Fruit fly (Drosophila melanogaster) whole organism, pupa: Measurements from ENCODE around the gene mthl14.
A peak's percentile ranks its signal among the peaks of the same experiment; 100 is the strongest.

Source experiments
- CG10348 ChIP-seq: fragments of 200-800 bp; sonication (Bioruptor generic); IDR thresholded peaks from 2 replicates; pipeline ENCODE4 v1.3.6; 2022; ENCODE audit warnings: missing biosample characterization, missing genetic modification characterization
- CG12605 ChIP-seq: fragments of 200-800 bp; sonication (Bioruptor generic); IDR thresholded peaks from 2 replicates; pipeline ENCODE4 v1.3.6; 2022; ENCODE audit warnings: missing biosample characterization, missing genetic modification characterization
- CG13204 ChIP-seq: fragments of 200-800 bp; sonication (Bioruptor generic); optimal IDR thresholded peaks from 2 replicates; lab custom pipeline; 2018; ENCODE audit warnings: missing biosample characterization, mild to moderate bottlenecking, missing genetic modification characterization, moderate library complexity
- CG14655 ChIP-seq: fragments of 200-800 bp; sonication (Bioruptor generic); optimal IDR thresholded peaks from 3 replicates; lab custom pipeline; 2017; ENCODE audit warnings: mild to moderate bottlenecking, missing biosample characterization, missing genetic modification reagents, missing genetic modification characterization
- CG15710 ChIP-seq: fragments of 200-800 bp; sonication (Bioruptor generic); optimal IDR thresholded peaks from 2 replicates; lab custom pipeline; 2018; ENCODE audit warnings: missing biosample characterization, mild to moderate bottlenecking, missing genetic modification characterization, moderate library complexity
- CG17806 ChIP-seq: fragments of 200-800 bp; sonication (Bioruptor generic); optimal IDR thresholded peaks from 2 replicates; lab custom pipeline; 2018; ENCODE audit warnings: missing biosample characterization, mild to moderate bottlenecking, missing genetic modification characterization, moderate library complexity
- CG32121 ChIP-seq: fragments of 200-800 bp; sonication (Bioruptor generic); IDR thresholded peaks from 2 replicates; pipeline ENCODE4 v1.3.6; 2022; ENCODE audit warnings: missing biosample characterization, missing genetic modification characterization
- CG34367 ChIP-seq: fragments of 200-800 bp; sonication (Bioruptor generic); optimal IDR thresholded peaks from 2 replicates; lab custom pipeline; 2018; ENCODE audit warnings: missing biosample characterization, mild to moderate bottlenecking, missing genetic modification characterization
- CG4496 ChIP-seq: fragments of 200-800 bp; sonication (Bioruptor generic); IDR thresholded peaks from 3 replicates; pipeline ENCODE4 v1.3.6; 2022; ENCODE audit warnings: missing biosample characterization, missing genetic modification characterization
- CG8159 ChIP-seq: fragments of 200-800 bp; sonication (Bioruptor generic); optimal IDR thresholded peaks from 3 replicates; lab custom pipeline; 2018; ENCODE audit warnings: missing biosample characterization, mild to moderate bottlenecking, missing genetic modification characterization, moderate library complexity
- CG9948 ChIP-seq: fragments of 200-800 bp; sonication (Bioruptor generic); optimal IDR thresholded peaks from 2 replicates; lab custom pipeline; 2018; ENCODE audit warnings: missing biosample characterization, mild to moderate bottlenecking, missing genetic modification characterization, moderate library complexity
- D1 ChIP-seq: fragments of 200-800 bp; sonication (Bioruptor generic); optimal IDR thresholded peaks from 2 replicates; lab custom pipeline; 2018; ENCODE audit warnings: missing biosample characterization, mild to moderate bottlenecking, missing genetic modification characterization, moderate library complexity
- EcR ChIP-seq: fragments of 200-800 bp; sonication (Bioruptor generic); optimal IDR thresholded peaks from 3 replicates; lab custom pipeline; 2019; ENCODE audit warnings: missing biosample characterization, missing genetic modification characterization, mild to moderate bottlenecking, moderate library complexity, missing genetic modification reagents
- Ets98B ChIP-seq: fragments of 200-800 bp; sonication (Bioruptor generic); IDR thresholded peaks from 2 replicates; pipeline ENCODE4 v1.3.6; 2022; ENCODE audit warnings: missing biosample characterization, missing genetic modification characterization
- Pif1A ChIP-seq: fragments of 200-800 bp; sonication (Bioruptor generic); optimal IDR thresholded peaks from 3 replicates; lab custom pipeline; 2016; ENCODE audit warnings: missing biosample characterization, missing genetic modification characterization
- Pif1B ChIP-seq: fragments of 200-800 bp; sonication (Bioruptor generic); optimal IDR thresholded peaks from 3 replicates; lab custom pipeline; 2016; ENCODE audit warnings: missing biosample characterization, missing genetic modification characterization
- Snoo ChIP-seq: fragments of 200-800 bp; sonication (Bioruptor generic); optimal IDR thresholded peaks from 3 replicates; lab custom pipeline; 2017; ENCODE audit warnings: missing biosample characterization, mild to moderate bottlenecking, missing genetic modification characterization, inconsistent platforms
- fd96Ca ChIP-seq: fragments of 200-800 bp; sonication (Bioruptor generic); IDR thresholded peaks from 3 replicates; pipeline ENCODE4 v1.3.6; 2022; ENCODE audit warnings: missing biosample characterization, missing genetic modification characterization
- gl ChIP-seq: fragments of 200-800 bp; sonication (Bioruptor generic); optimal IDR thresholded peaks from 2 replicates; lab custom pipeline; 2018; ENCODE audit warnings: missing biosample characterization, mild to moderate bottlenecking, missing genetic modification characterization
- rn ChIP-seq: fragments of 200-800 bp; sonication (Bioruptor generic); IDR thresholded peaks from 2 replicates; pipeline ENCODE4 v1.3.6; 2022; ENCODE audit warnings: missing biosample characterization, missing genetic modification characterization

The mthl14 gene

dm6 chr3L:224004-224951, 23.0 kb upstream of the mthl14 start:
- peak; percentile 56; the same call in 2 of the 3 replicates for TF ChIP-seq fd96Ca (GFP tag; lab: Robert Waterston, UW)
- peak; percentile 58 for TF ChIP-seq CG4496
- peak; percentile 26 for TF ChIP-seq CG8159
- TF ChIP-seq CG32121 = no peak
- TF ChIP-seq CG12605 (GFP tag; lab: Robert Waterston, UW) = peak; percentile 15; the same call in 1 of the 2 replicates
- TF ChIP-seq Pif1B (GFP tag; lab: Kevin White, UChicago) = no peak

dm6 chr3L:225120-225519, 22.2 kb upstream of the mthl14 start:
- no peak for TF ChIP-seq Pif1A
- TF ChIP-seq EcR (GFP tag; lab: Kevin White, UChicago) = no peak
- no peak for TF ChIP-seq Pif1B (GFP tag; lab: Kevin White, UChicago)

dm6 chr3L:231504-231903, 15.8 kb upstream of the mthl14 start, which contains the start of gene CG42846:
CG42846 (minus strand) TSS chr3L:231604.
- TF ChIP-seq CG17806 (tag; lab: Kevin White, UChicago) (no peak), CG8159 (no peak), fd96Ca (GFP tag; lab: Robert Waterston, UW) (no peak), D1 (tag; lab: Kevin White, UChicago) (no peak), gl (no peak), CG12605 (GFP tag; lab: Robert Waterston, UW) (no peak), CG32121 (no peak), rn (no peak), CG34367 (no peak), CG15710 (tag; lab: Kevin White, UChicago) (no peak), Ets98B (no peak), Pif1B (GFP tag; lab: Kevin White, UChicago) (no peak)

- TF ChIP-seq Pif1B (GFP tag; lab: Kevin White, UChicago) (no peak), D1 (tag; lab: Kevin White, UChicago) (no peak), Ets98B (no peak), CG17806 (tag; lab: Kevin White, UChicago) (no peak), rn (no peak), CG10348 (GFP tag; lab: Robert Waterston, UW) (no peak), EcR (GFP tag; lab: Kevin White, UChicago) (no peak), CG13204 (GFP tag; lab: Kevin White, UChicago) (no peak), CG15710 (tag; lab: Kevin White, UChicago) (no peak), CG12605 (GFP tag; lab: Robert Waterston, UW) (no peak)
These were observed 15.0 kb upstream of the mthl14 start, which contains the start of gene CG34454 for dm6 chr3L:232267-232666. CG34454 (minus strand) TSS chr3L:232350.

- no peak for TF ChIP-seq CG4496
- no peak for TF ChIP-seq CG15710 (tag; lab: Kevin White, UChicago)
- TF ChIP-seq CG12605 (GFP tag; lab: Robert Waterston, UW) = no peak
- no peak for TF ChIP-seq CG17806 (tag; lab: Kevin White, UChicago)
- TF ChIP-seq Snoo (tag; lab: Kevin White, UChicago) = no peak
- TF ChIP-seq CG32121 = no peak
- TF ChIP-seq CG9948 (tag; lab: Kevin White, UChicago) = no peak
- no peak for TF ChIP-seq CG13204 (GFP tag; lab: Kevin White, UChicago)
These were observed 14.0 kb upstream of the mthl14 start, which contains the start of gene CG34453 for dm6 chr3L:233251-233650. CG34453 (minus strand) TSS chr3L:233351.

dm6 chr3L:234337-234736, 13.0 kb upstream of the mthl14 start:
- no peak for TF ChIP-seq CG8159
- TF ChIP-seq CG15710 (tag; lab: Kevin White, UChicago) = no peak
- no peak for TF ChIP-seq CG13204 (GFP tag; lab: Kevin White, UChicago)
- no peak for TF ChIP-seq rn
- TF ChIP-seq CG9948 (tag; lab: Kevin White, UChicago) = no peak
- TF ChIP-seq CG12605 (GFP tag; lab: Robert Waterston, UW) = no peak
- TF ChIP-seq gl = no peak
- TF ChIP-seq CG4496 = no peak
- no peak for TF ChIP-seq CG17806 (tag; lab: Kevin White, UChicago)
- no peak for TF ChIP-seq CG14655 (GFP tag; lab: Kevin White, UChicago)
- TF ChIP-seq CG32121 = no peak

dm6 chr3L:246644-247199, 569 bp upstream of the mthl14 start:
- TF ChIP-seq CG34367 = peak; percentile 47
- no peak for TF ChIP-seq CG12605 (GFP tag; lab: Robert Waterston, UW)
- no peak for TF ChIP-seq fd96Ca (GFP tag; lab: Robert Waterston, UW)
- no peak for TF ChIP-seq D1 (tag; lab: Kevin White, UChicago)
- peak; percentile 44 for TF ChIP-seq Snoo (tag; lab: Kevin White, UChicago)
- TF ChIP-seq EcR (GFP tag; lab: Kevin White, UChicago) = no peak
- TF ChIP-seq CG17806 (tag; lab: Kevin White, UChicago) = peak; percentile 5
- TF ChIP-seq CG15710 (tag; lab: Kevin White, UChicago) = no peak
- TF ChIP-seq Ets98B = no peak; the same call in 1 of the 2 replicates
- TF ChIP-seq CG4496 = no peak; the same call in 2 of the 3 replicates
- TF ChIP-seq CG32121 = peak; percentile 35; the same call in 1 of the 2 replicates
- TF ChIP-seq CG14655 (GFP tag; lab: Kevin White, UChicago) = no peak
- TF ChIP-seq Pif1B (GFP tag; lab: Kevin White, UChicago) = no peak
- no peak for TF ChIP-seq CG13204 (GFP tag; lab: Kevin White, UChicago)
- TF ChIP-seq CG10348 (GFP tag; lab: Robert Waterston, UW) = no peak
- no peak for TF ChIP-seq rn
